Worm (Caenorhabditis elegans): ENCODE results near the gene F26G1.15.

The F26G1.15 gene

DNA sequence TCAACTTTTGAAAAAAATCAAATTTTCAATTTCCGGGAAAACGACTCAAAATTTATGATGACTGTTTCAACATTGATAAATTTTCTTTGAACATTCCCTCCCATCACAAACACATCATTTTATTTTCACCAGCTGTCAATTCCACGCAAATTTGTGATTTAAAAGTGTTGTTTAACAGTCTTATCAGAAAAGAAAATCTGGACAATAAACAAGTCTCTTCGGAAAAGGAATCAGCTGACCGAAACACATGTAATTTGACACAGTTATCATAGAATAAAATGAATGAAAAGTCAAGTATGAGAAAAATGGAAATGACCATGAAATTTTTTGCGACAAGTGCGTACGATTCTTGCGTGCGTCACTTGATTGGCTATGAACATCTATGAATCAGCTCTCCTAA, 21.0 kb upstream of the F26G1.15 start (continued):
- TF ChIP-seq mes-2 (tag; optimal IDR thresholded peaks at IDR 0.05; ENCODE audit: poor library complexity, severe bottlenecking) (no peak), nhr-28 (tag; optimal IDR thresholded peaks at IDR 0.05) (peak; percentile 79), lin-29 (GFP tag; IDR thresholded peaks at IDR 0.05) (no peak), dve-1 (tag; optimal IDR thresholded peaks at IDR 0.05; ENCODE audit: insufficient read depth) (peak; percentile 84), fkh-10 (GFP tag; optimal IDR thresholded peaks at IDR 0.05) (no peak), pha-4 (GFP tag; IDR thresholded peaks at IDR 0.05) (no peak), pha-4 (tag; optimal IDR thresholded peaks at IDR 0.05) (no peak), lin-1 (GFP tag; IDR thresholded peaks at IDR 0.05) (peak; percentile 87), ama-1 (optimal IDR thresholded peaks at IDR 0.05) (no peak), mdl-1 (tag; optimal IDR thresholded peaks at IDR 0.05) (peak in 1 of 2 experiments; percentile 62), aly-2 (tag; optimal IDR thresholded peaks at IDR 0.05) (no peak), zip-11 (GFP tag; IDR thresholded peaks at IDR 0.05) (no peak), daf-16 (GFP tag; optimal IDR thresholded peaks at IDR 0.05) (peak in 1 of 2 experiments; percentile 53), daf-16 (tag; optimal IDR thresholded peaks at IDR 0.05) (peak; percentile 96), nhr-102 (tag; optimal IDR thresholded peaks at IDR 0.05) (peak; percentile 61)

DNA sequence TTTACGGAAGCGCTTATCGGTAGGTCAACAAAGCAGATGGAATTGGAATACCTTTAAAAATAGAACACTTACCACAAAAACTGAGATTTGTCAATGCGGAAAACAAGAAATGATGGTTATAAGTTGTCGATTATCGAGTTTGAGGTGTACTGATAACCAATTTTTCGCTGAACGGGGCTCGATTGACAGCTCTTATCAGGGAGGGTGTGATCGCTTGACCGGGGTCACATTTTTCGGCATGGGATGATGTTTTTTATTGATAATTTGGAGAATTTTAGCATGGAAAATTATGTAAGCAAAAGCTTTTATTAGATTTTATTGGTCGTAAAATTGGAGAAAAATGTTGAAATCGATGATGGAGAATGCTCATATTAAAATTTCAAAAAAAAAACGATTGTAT, 20.2 kb upstream of the F26G1.15 start:
- TF ChIP-seq nhr-102 (tag; optimal IDR thresholded peaks at IDR 0.05) (peak; percentile 63), daf-8 (GFP tag; IDR thresholded peaks at IDR 0.05) (no peak), ceh-20 (GFP tag; IDR thresholded peaks at IDR 0.05) (no peak), snpc-1.2 (GFP tag; IDR thresholded peaks at IDR 0.05) (no peak), nhr-77 (tag; optimal IDR thresholded peaks at IDR 0.05) (peak; percentile 29), ZK337.2 (GFP tag; IDR thresholded peaks at IDR 0.05) (no peak), mdt-29 (GFP tag; IDR thresholded peaks at IDR 0.05) (0 out of 2 replicates have a peak, but pooled peaks have one; percentile 33), daf-19 (GFP tag; conservative IDR thresholded peaks at IDR 0.05) (no peak), php-3 (GFP tag; IDR thresholded peaks at IDR 0.05) (peak; percentile 98), Y75B8A.6 (GFP tag; IDR thresholded peaks at IDR 0.05) (no peak), arid-1 (GFP tag; conservative IDR thresholded peaks at IDR 0.05) (no peak), T20F7.1 (GFP tag; optimal IDR thresholded peaks at IDR 0.05) (no peak), zfp-2 (tag; optimal IDR thresholded peaks at IDR 0.05) (no peak), fos-1 (tag; optimal IDR thresholded peaks at IDR 0.05) (no peak), F49E8.2 (tag; optimal IDR thresholded peaks at IDR 0.05; ENCODE audit: borderline replicate concordance) (no peak), spr-1 (tag; optimal IDR thresholded peaks at IDR 0.05) (no peak), nhr-48 (tag; optimal IDR thresholded peaks at IDR 0.05) (peak; percentile 34), F44E2.7 (GFP tag; IDR thresholded peaks at IDR 0.05) (no peak), dpl-1 (GFP tag; optimal IDR thresholded peaks at IDR 0.05) (no peak), nhr-28 (tag; optimal IDR thresholded peaks at IDR 0.05) (peak; percentile 84), unc-130 (GFP tag; optimal IDR thresholded peaks at IDR 0.05) (no peak), set-16 (GFP tag; IDR thresholded peaks at IDR 0.05) (no peak), nhr-41 (GFP tag; IDR thresholded peaks at IDR 0.05) (peak; percentile 78; the same call in 1 of the 2 replicates), madf-9 (GFP tag; conservative IDR thresholded peaks at IDR 0.05) (no peak), hmg-1.1 (GFP tag; IDR thresholded peaks at IDR 0.05) (no peak), nhr-42 (GFP tag; IDR thresholded peaks at IDR 0.05) (no peak), lin-39 (tag; optimal IDR thresholded peaks at IDR 0.05) (no peak), aly-2 (tag; optimal IDR thresholded peaks at IDR 0.05) (no peak), dmd-6 (GFP tag; IDR thresholded peaks at IDR 0.05) (peak; percentile 92), zfp-3 (GFP tag; conservative IDR thresholded peaks at IDR 0.05) (no peak), egl-43 (GFP tag; IDR thresholded peaks at IDR 0.05) (no peak), T26A8.4 (GFP tag; IDR thresholded peaks at IDR 0.05) (no peak), pqm-1 (tag; optimal IDR thresholded peaks at IDR 0.05) (peak; percentile 98), daf-16 (GFP tag; optimal IDR thresholded peaks at IDR 0.05) (no peak), daf-16 (tag; optimal IDR thresholded peaks at IDR 0.05) (peak; percentile 97), mxl-3 (GFP tag; optimal IDR thresholded peaks at IDR 0.05) (no peak), lim-7 (GFP tag; IDR thresholded peaks at IDR 0.05) (no peak), tra-1 (GFP tag; IDR thresholded peaks at IDR 0.05) (0 out of 2 replicates have a peak, but pooled peaks have one; percentile 42), F37D6.2 (tag; optimal IDR thresholded peaks at IDR 0.05) (no peak), nhr-6 (tag; optimal IDR thresholded peaks at IDR 0.05) (no peak), ceh-28 (tag; optimal IDR thresholded peaks at IDR 0.05) (no peak)
